Worm (Caenorhabditis elegans) whole organism, L4/young adult: Measurements from ENCODE around the gene scyl-1.

Experiments used
- W03F9.2 ChIP-seq: fragments of 150-350 bp; optimal IDR thresholded peaks from 2 replicates; lab custom pipeline; 2014; ENCODE audit warnings: missing biosample characterization, missing genetic modification characterization
- dao-5 ChIP-seq: sonication (generic microtip); optimal IDR thresholded peaks from 2 replicates; lab custom pipeline; 2016; ENCODE audit warnings: missing genotype, missing genetic modification characterization, moderate library complexity, missing compliant biosample characterization
- him-1 ChIP-seq: sonication (generic microtip); optimal IDR thresholded peaks from 2 replicates; lab custom pipeline; 2016; ENCODE audit warnings: missing genotype, missing genetic modification reagents, missing genetic modification characterization, missing compliant biosample characterization

DNA sequence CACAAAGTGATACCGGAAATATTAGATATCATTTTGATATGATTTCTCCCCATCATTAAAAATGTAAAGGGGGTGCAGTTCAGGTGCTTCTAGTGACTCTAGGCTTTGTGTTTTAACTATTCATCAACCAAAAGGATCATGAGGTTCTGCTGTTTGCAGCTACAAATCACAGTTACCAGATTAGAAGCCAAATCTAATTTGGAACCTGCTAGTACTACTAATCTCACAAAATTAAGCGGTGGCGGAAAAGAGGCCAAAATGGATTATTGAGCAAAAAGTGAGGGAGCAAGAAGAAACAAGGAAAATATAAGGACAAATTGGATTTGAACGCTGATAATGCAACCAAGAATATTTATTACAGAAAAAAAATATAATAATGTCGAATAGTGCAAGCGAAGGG is 32.6 kb upstream of the scyl-1 start:
- TF ChIP-seq him-1 (tag; lab: Kevin White, UChicago) (no peak), dao-5 (tag; lab: Kevin White, UChicago) (no peak), W03F9.2 (no peak)
